Worm (Caenorhabditis elegans) whole organism, young adult: ENCODE results near the gene jmjd-3.1.

Source experiments
- B0019.2 ChIP-seq: fragments of 200-800 bp; sonication (Bioruptor generic); conservative IDR thresholded peaks from 2 replicates; pipeline ENCODE4 v1.3.6; 2022; ENCODE audit warnings: missing genetic modification reagents, missing genetic modification characterization, missing compliant biosample characterization
- B0336.3 ChIP-seq: fragments of 200-800 bp; sonication (Bioruptor generic); IDR thresholded peaks from 2 replicates; pipeline ENCODE4 v1.3.6; 2022; ENCODE audit warnings: missing genetic modification characterization, missing compliant biosample characterization
- C06A6.2 ChIP-seq: fragments of 200-800 bp; sonication (Bioruptor generic); conservative IDR thresholded peaks from 2 replicates; pipeline ENCODE4 v1.3.6; 2022; ENCODE audit warnings: missing genetic modification characterization, missing compliant biosample characterization
- C17E4.6 ChIP-seq: fragments of 200-800 bp; sonication (Bioruptor generic); IDR thresholded peaks from 2 replicates; pipeline ENCODE4 v1.3.6; 2022; ENCODE audit warnings: missing genetic modification reagents, missing genetic modification characterization, missing compliant biosample characterization
- D2030.7 ChIP-seq: fragments of 200-800 bp; sonication (Bioruptor generic); IDR thresholded peaks from 2 replicates; pipeline ENCODE4 v1.3.6; 2022; ENCODE audit warnings: missing genetic modification reagents, missing genetic modification characterization, missing compliant biosample characterization
- F22D6.2 ChIP-seq: sonication (generic microtip); optimal IDR thresholded peaks from 2 replicates; lab custom pipeline; 2016; ENCODE audit warnings: mild to moderate bottlenecking, missing genetic modification characterization, missing compliant biosample characterization
- F37B4.10 ChIP-seq: fragments of 200-800 bp; sonication (Bioruptor generic); IDR thresholded peaks from 2 replicates; pipeline ENCODE4 v1.3.6; 2022; ENCODE audit warnings: missing genetic modification characterization, missing compliant biosample characterization
- F39B2.1 ChIP-seq: fragments of 200-800 bp; sonication (Bioruptor generic); IDR thresholded peaks from 2 replicates; pipeline ENCODE4 v1.3.6; 2022; ENCODE audit warnings: missing genetic modification reagents, missing genetic modification characterization, missing compliant biosample characterization
- F49E8.2 ChIP-seq: sonication (generic microtip); optimal IDR thresholded peaks from 3 replicates; lab custom pipeline; 2017; ENCODE audit warnings: missing genetic modification characterization, mild to moderate bottlenecking, missing compliant biosample characterization, antibody characterized with exemption, moderate library complexity; ENCODE audit not compliant: insufficient read depth
- F52B5.7 ChIP-seq: sonication (generic microtip); optimal IDR thresholded peaks from 2 replicates; lab custom pipeline; 2016; ENCODE audit warnings: mild to moderate bottlenecking, missing genetic modification characterization, missing compliant biosample characterization
- F55B11.4 ChIP-seq: sonication (generic microtip); optimal IDR thresholded peaks from 2 replicates; lab custom pipeline; 2016; ENCODE audit warnings: missing compliant biosample characterization, missing genetic modification characterization, borderline replicate concordance; ENCODE audit not compliant: insufficient read depth
- F57C9.4 ChIP-seq: sonication (generic microtip); optimal IDR thresholded peaks from 2 replicates; lab custom pipeline; 2017; ENCODE audit warnings: mild to moderate bottlenecking, missing genetic modification characterization, missing compliant biosample characterization
- T07F8.4 ChIP-seq: sonication (generic microtip); optimal IDR thresholded peaks from 2 replicates; lab custom pipeline; 2016; ENCODE audit warnings: mild to moderate bottlenecking, missing genetic modification characterization, moderate library complexity, missing compliant biosample characterization
- T26A5.8 ChIP-seq: sonication (generic microtip); optimal IDR thresholded peaks from 2 replicates; lab custom pipeline; 2016; ENCODE audit warnings: missing genetic modification characterization, missing compliant biosample characterization
- Y53F4B.3 ChIP-seq: fragments of 200-800 bp; sonication (Bioruptor generic); IDR thresholded peaks from 2 replicates; pipeline ENCODE4 v1.3.6; 2022; ENCODE audit warnings: missing genetic modification reagents, missing genetic modification characterization, missing compliant biosample characterization
- Y53G8AR.9 ChIP-seq: fragments of 200-800 bp; sonication (Bioruptor generic); conservative IDR thresholded peaks from 2 replicates; pipeline ENCODE4 v1.3.6; 2022; ENCODE audit warnings: missing genetic modification reagents, missing genetic modification characterization, missing compliant biosample characterization
- ZK185.1 ChIP-seq: sonication (generic microtip); optimal IDR thresholded peaks from 2 replicates; lab custom pipeline; 2016; ENCODE audit warnings: mild to moderate bottlenecking, missing genetic modification characterization, missing compliant biosample characterization; ENCODE audit not compliant: poor library complexity, severe bottlenecking
- akir-1 ChIP-seq: fragments of 200-800 bp; sonication (Bioruptor generic); optimal IDR thresholded peaks from 2 replicates; lab custom pipeline; 2018; ENCODE audit warnings: mild to moderate bottlenecking, missing genetic modification characterization, moderate library complexity, missing compliant biosample characterization
- ama-1 ChIP-seq, 3 experiments: fragments of 150-350 bp in 1 of 3; sonication (generic microtip) in 2 of 3; optimal IDR thresholded peaks; 2 replicates each; lab custom pipeline; 2014 to 2018; ENCODE audit warnings: missing biosample characterization in 2 of 3, missing genetic modification characterization in 2 of 3, missing genetic modification reagents in 2 of 3
- attf-3 ChIP-seq: fragments of 200-800 bp; sonication (Bioruptor generic); conservative IDR thresholded peaks from 2 replicates; pipeline ENCODE4 v1.3.6; 2022; ENCODE audit warnings: missing genetic modification reagents, missing genetic modification characterization, missing compliant biosample characterization
- attf-6 ChIP-seq: fragments of 200-800 bp; sonication (Bioruptor generic); IDR thresholded peaks from 2 replicates; pipeline ENCODE4 v1.3.6; 2022; ENCODE audit warnings: missing genetic modification reagents, missing genetic modification characterization, missing compliant biosample characterization
- ceh-79 ChIP-seq: sonication (generic microtip); optimal IDR thresholded peaks from 2 replicates; lab custom pipeline; 2017; ENCODE audit warnings: mild to moderate bottlenecking, missing genetic modification characterization, missing compliant biosample characterization
- chd-7 ChIP-seq: sonication (generic microtip); optimal IDR thresholded peaks from 2 replicates; lab custom pipeline; 2016; ENCODE audit warnings: mild to moderate bottlenecking, missing genetic modification characterization, moderate library complexity, missing compliant biosample characterization
- dox-1 ChIP-seq: fragments of 200-800 bp; sonication (Bioruptor generic); IDR thresholded peaks from 2 replicates; pipeline ENCODE4 v1.3.6; 2022; ENCODE audit warnings: missing genetic modification reagents, missing genetic modification characterization, missing compliant biosample characterization
- efl-1 ChIP-seq: fragments of 150-350 bp; optimal IDR thresholded peaks from 2 replicates; lab custom pipeline; 2014; ENCODE audit warnings: missing biosample characterization, missing genetic modification reagents, missing genetic modification characterization
- ekl-4 ChIP-seq: fragments of 200-800 bp; sonication (Bioruptor generic); IDR thresholded peaks from 2 replicates; pipeline ENCODE4 v1.3.6; 2022; ENCODE audit warnings: missing genetic modification reagents, missing genetic modification characterization, missing compliant biosample characterization
- ets-4 ChIP-seq: fragments of 200-800 bp; sonication (Bioruptor generic); optimal IDR thresholded peaks from 2 replicates; lab custom pipeline; 2018; ENCODE audit warnings: mild to moderate bottlenecking, missing genetic modification characterization, missing compliant biosample characterization
- hlh-26 ChIP-seq: fragments of 200-800 bp; sonication (Bioruptor generic); conservative IDR thresholded peaks from 2 replicates; pipeline ENCODE4 v1.3.6; 2022; ENCODE audit warnings: missing genetic modification reagents, missing genetic modification characterization, missing compliant biosample characterization
- hmg-20 ChIP-seq: fragments of 200-800 bp; sonication (Bioruptor generic); IDR thresholded peaks from 2 replicates; pipeline ENCODE4 v1.3.6; 2022; ENCODE audit warnings: missing genetic modification reagents, missing genetic modification characterization, missing compliant biosample characterization
- lag-1 ChIP-seq: fragments of 200-800 bp; sonication (Bioruptor generic); IDR thresholded peaks from 2 replicates; pipeline ENCODE4 v1.3.6; 2022; ENCODE audit warnings: missing genetic modification reagents, missing genetic modification characterization, missing compliant biosample characterization
- lin-26 ChIP-seq: fragments of 200-800 bp; sonication (Bioruptor generic); IDR thresholded peaks from 2 replicates; pipeline ENCODE4 v1.3.6; 2022; ENCODE audit warnings: missing genetic modification reagents, missing genetic modification characterization, missing compliant biosample characterization
- lin-54 ChIP-seq: fragments of 200-800 bp; sonication (Bioruptor generic); optimal IDR thresholded peaks from 2 replicates; lab custom pipeline; 2018; ENCODE audit warnings: mild to moderate bottlenecking, missing genetic modification characterization, missing compliant biosample characterization
- madf-3 ChIP-seq: fragments of 200-800 bp; sonication (Bioruptor generic); IDR thresholded peaks from 2 replicates; pipeline ENCODE4 v1.3.6; 2022; ENCODE audit warnings: missing genetic modification reagents, missing genetic modification characterization, missing compliant biosample characterization
- madf-8 ChIP-seq: fragments of 200-800 bp; sonication (Bioruptor generic); conservative IDR thresholded peaks from 2 replicates; pipeline ENCODE4 v1.3.6; 2022; ENCODE audit warnings: missing genetic modification reagents, missing genetic modification characterization, missing compliant biosample characterization
- mes-4 ChIP-seq: sonication (generic microtip); optimal IDR thresholded peaks from 2 replicates; lab custom pipeline; 2016; ENCODE audit warnings: missing genotype, missing genetic modification characterization, missing compliant biosample characterization
- nfya-2 ChIP-seq: fragments of 200-800 bp; sonication (Bioruptor generic); IDR thresholded peaks from 2 replicates; pipeline ENCODE4 v1.3.6; 2022; ENCODE audit warnings: missing genetic modification reagents, missing genetic modification characterization, missing compliant biosample characterization
- rcor-1 ChIP-seq: fragments of 200-800 bp; sonication (Bioruptor generic); IDR thresholded peaks from 2 replicates; pipeline ENCODE4 v1.3.6; 2022; ENCODE audit warnings: missing genetic modification reagents, missing genetic modification characterization, missing compliant biosample characterization
- repo-1 ChIP-seq: sonication (generic microtip); optimal IDR thresholded peaks from 2 replicates; lab custom pipeline; 2017; ENCODE audit warnings: mild to moderate bottlenecking, missing genetic modification characterization, missing compliant biosample characterization
- sea-2 ChIP-seq: fragments of 200-800 bp; sonication (Bioruptor generic); IDR thresholded peaks from 2 replicates; pipeline ENCODE4 v1.3.6; 2022; ENCODE audit warnings: missing genetic modification characterization, missing compliant biosample characterization
- snpc-4 ChIP-seq, 5 experiments: fragments of 150-350 bp in 1 of 5; sonication (generic microtip) in 4 of 5; optimal IDR thresholded peaks; 2 replicates each; lab custom pipeline; 2014 to 2018; ENCODE audit warnings: missing genetic modification characterization in 5 of 5, missing biosample characterization in 3 of 5, antibody characterized with exemption in 2 of 5, mild to moderate bottlenecking in 2 of 5, missing compliant biosample characterization in 2 of 5, missing genotype in 2 of 5, moderate library complexity in 2 of 5, missing genetic modification reagents in 1 of 5
- somi-1 ChIP-seq: fragments of 200-800 bp; sonication (Bioruptor generic); optimal IDR thresholded peaks from 2 replicates; lab custom pipeline; 2018; ENCODE audit warnings: mild to moderate bottlenecking, missing genetic modification characterization, missing compliant biosample characterization
- tbx-9 ChIP-seq: sonication (generic microtip); optimal IDR thresholded peaks from 2 replicates; lab custom pipeline; 2016; ENCODE audit warnings: borderline replicate concordance, missing genetic modification characterization, inconsistent platforms, missing compliant biosample characterization
- unc-62 ChIP-seq: fragments of 150-350 bp; optimal IDR thresholded peaks from 2 replicates; lab custom pipeline; 2014; ENCODE audit warnings: missing biosample characterization, missing genetic modification reagents, missing genetic modification characterization
- zim-3 ChIP-seq: sonication (generic microtip); optimal IDR thresholded peaks from 2 replicates; lab custom pipeline; 2017; ENCODE audit warnings: mild to moderate bottlenecking, missing genetic modification characterization, moderate library complexity, missing compliant biosample characterization
- ztf-25 ChIP-seq: fragments of 200-800 bp; sonication (Bioruptor generic); IDR thresholded peaks from 2 replicates; pipeline ENCODE4 v1.3.6; 2022; ENCODE audit warnings: missing genetic modification reagents, missing genetic modification characterization, missing compliant biosample characterization
- ztf-26 ChIP-seq: sonication (generic microtip); optimal IDR thresholded peaks from 2 replicates; lab custom pipeline; 2017; ENCODE audit warnings: missing genetic modification characterization, missing compliant biosample characterization
- ztf-3 ChIP-seq: fragments of 200-800 bp; sonication (Bioruptor generic); optimal IDR thresholded peaks from 2 replicates; lab custom pipeline; 2018; ENCODE audit warnings: mild to moderate bottlenecking, missing genetic modification characterization, missing compliant biosample characterization

jmjd-3.1 gene

DNA sequence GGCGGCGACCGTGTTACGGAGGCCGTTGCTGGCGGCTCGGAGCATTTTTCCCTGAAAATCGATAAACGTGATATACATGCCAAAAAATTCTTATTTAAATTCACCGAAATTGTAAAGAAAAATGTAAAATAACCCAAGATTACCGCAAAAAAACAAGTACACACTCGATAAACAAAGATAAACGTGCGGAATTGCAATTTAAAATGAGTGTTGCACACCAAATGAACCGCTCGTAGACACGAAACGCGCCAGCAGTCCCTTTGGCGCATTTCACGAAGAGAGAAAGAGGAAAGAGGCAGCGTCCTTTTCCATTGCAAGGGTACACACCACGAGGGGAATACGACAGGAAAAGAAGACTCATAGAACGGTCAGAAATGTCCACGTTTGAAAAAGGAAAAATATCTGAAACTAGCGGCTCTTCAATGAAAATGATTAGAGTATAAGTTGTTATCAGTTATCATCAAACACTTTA, 24.8 kb upstream of the jmjd-3.1 start, which contains the start of gene sdha-1 (continued):
- no peak for TF ChIP-seq zim-3 (tag; lab: Kevin White, UChicago)
- no peak for TF ChIP-seq F39B2.1 (GFP tag; lab: Robert Waterston, UW)
- no peak for TF ChIP-seq B0019.2
- no peak for TF ChIP-seq hmg-20
- no peak for TF ChIP-seq F55B11.4
- no peak for TF ChIP-seq F49E8.2 (tag; lab: Kevin White, UChicago)
- peak; percentile 69 for TF ChIP-seq B0336.3 (GFP tag; lab: Robert Waterston, UW)
- no peak for TF ChIP-seq ceh-79 (tag; lab: Kevin White, UChicago)
- TF ChIP-seq madf-3: no peak
- TF ChIP-seq efl-1 (GFP tag; lab: Kevin White, UChicago): no peak
- TF ChIP-seq ekl-4 (GFP tag; lab: Robert Waterston, UW): no peak
- no peak for TF ChIP-seq F52B5.7 (tag; lab: Kevin White, UChicago)
- TF ChIP-seq D2030.7 (GFP tag; lab: Robert Waterston, UW): no peak
- TF ChIP-seq C06A6.2: no peak
- no peak for TF ChIP-seq C17E4.6 (GFP tag; lab: Robert Waterston, UW)
- no peak for TF ChIP-seq snpc-4 (GFP tag; optimal IDR thresholded peaks at IDR 0.05; lab: Kevin White, UChicago)
- TF ChIP-seq snpc-4 (tag; optimal IDR thresholded peaks at IDR 0.05; lab: Kevin White, UChicago): peak in 3 of 4 experiments; percentile 34 to 50 (median 38)
- 0 out of 2 replicates have a peak, but pooled peaks have one; percentile 19 for TF ChIP-seq attf-3 (GFP tag; lab: Robert Waterston, UW)
- peak; percentile 64 for TF ChIP-seq rcor-1 (GFP tag; lab: Robert Waterston, UW)
- TF ChIP-seq tbx-9 (tag; lab: Kevin White, UChicago): no peak
- TF ChIP-seq ZK185.1: peak; percentile 52
- TF ChIP-seq madf-8 (GFP tag; lab: Robert Waterston, UW): no peak
- no peak for TF ChIP-seq ama-1 (optimal IDR thresholded peaks at IDR 0.05; lab: Kevin White, UChicago)
- TF ChIP-seq ama-1 (GFP tag; optimal IDR thresholded peaks at IDR 0.05; lab: Kevin White, UChicago): no peak
- peak; percentile 64 for TF ChIP-seq ets-4 (GFP tag; lab: Kevin White, UChicago)
- TF ChIP-seq F37B4.10 (GFP tag; lab: Robert Waterston, UW): no peak
- no peak for TF ChIP-seq T07F8.4 (tag; lab: Kevin White, UChicago)
- TF ChIP-seq F57C9.4: no peak
- TF ChIP-seq Y53F4B.3: no peak
- peak; percentile 14 for TF ChIP-seq unc-62 (GFP tag; lab: Kevin White, UChicago)
- TF ChIP-seq sea-2: no peak
- TF ChIP-seq T26A5.8 (tag; lab: Kevin White, UChicago): no peak
- TF ChIP-seq lin-26 (GFP tag; lab: Robert Waterston, UW): peak; percentile 63; the same call in 1 of the 2 replicates
- TF ChIP-seq repo-1 (tag; lab: Kevin White, UChicago): peak; percentile 2
- no peak for TF ChIP-seq nfya-2
- no peak for TF ChIP-seq akir-1 (GFP tag; lab: Kevin White, UChicago)
- TF ChIP-seq ztf-26: peak; percentile 61
- TF ChIP-seq mes-4: no peak
- no peak for TF ChIP-seq hlh-26 (GFP tag; lab: Robert Waterston, UW)
- TF ChIP-seq somi-1 (GFP tag; lab: Kevin White, UChicago): peak; percentile 70
- TF ChIP-seq ztf-25 (GFP tag; lab: Robert Waterston, UW): no peak
- peak; percentile 41 for TF ChIP-seq lin-54 (GFP tag; lab: Kevin White, UChicago)
- peak; percentile 17 for TF ChIP-seq chd-7 (tag; lab: Kevin White, UChicago)
- peak; percentile 69; the same call in 1 of the 2 replicates for TF ChIP-seq Y53G8AR.9 (GFP tag; lab: Robert Waterston, UW)
- TF ChIP-seq attf-6 (GFP tag; lab: Robert Waterston, UW): no peak
- TF ChIP-seq ztf-3 (GFP tag; lab: Kevin White, UChicago): no peak
- peak; percentile 2 for TF ChIP-seq F22D6.2 (tag; lab: Kevin White, UChicago)
- TF ChIP-seq dox-1: peak; percentile 90
- TF ChIP-seq lag-1 (GFP tag; lab: Robert Waterston, UW): no peak
